Fruit fly (Drosophila melanogaster) whole organism, embryonic: ENCODE measurements around the gene Evi5.

Experiments used
- BEAF-32 ChIP-seq: fragments of 200-800 bp; sonication (Bioruptor generic); optimal IDR thresholded peaks from 3 replicates; lab custom pipeline; 2017; ENCODE audit warnings: missing biosample characterization, missing genetic modification characterization, mild to moderate bottlenecking, moderate library complexity, missing genetic modification reagents
- Blimp-1 ChIP-seq: fragments of 200-800 bp; sonication (Bioruptor generic); optimal IDR thresholded peaks from 3 replicates; lab custom pipeline; 2018; ENCODE audit warnings: missing biosample characterization, missing genetic modification characterization, mild to moderate bottlenecking, moderate library complexity, missing genetic modification reagents
- CG10979 ChIP-seq: fragments of 200-800 bp; sonication (Bioruptor generic); optimal IDR thresholded peaks from 2 replicates; lab custom pipeline; 2018; ENCODE audit warnings: missing biosample characterization, mild to moderate bottlenecking, missing genetic modification characterization, moderate library complexity
- CG11723 ChIP-seq: fragments of 200-800 bp; sonication (Bioruptor generic); optimal IDR thresholded peaks from 2 replicates; lab custom pipeline; 2017; ENCODE audit warnings: missing biosample characterization, mild to moderate bottlenecking, missing genetic modification characterization
- CG13894 ChIP-seq: fragments of 200-800 bp; sonication (Bioruptor generic); optimal IDR thresholded peaks from 3 replicates; lab custom pipeline; 2018; ENCODE audit warnings: missing biosample characterization, mild to moderate bottlenecking, missing genetic modification characterization, moderate library complexity
- CG14965 ChIP-seq: fragments of 200-800 bp; sonication (Bioruptor generic); optimal IDR thresholded peaks from 2 replicates; lab custom pipeline; 2016; ENCODE audit warnings: missing biosample characterization, missing genetic modification characterization, borderline replicate concordance
- CG15073 ChIP-seq: fragments of 200-800 bp; sonication (Bioruptor generic); optimal IDR thresholded peaks from 2 replicates; lab custom pipeline; 2016; ENCODE audit warnings: missing biosample characterization, missing genetic modification characterization
- CG17359 ChIP-seq: fragments of 200-800 bp; sonication (Bioruptor generic); optimal IDR thresholded peaks from 3 replicates; lab custom pipeline; 2018; ENCODE audit warnings: missing biosample characterization, mild to moderate bottlenecking, missing genetic modification characterization, moderate library complexity
- CG2678 ChIP-seq: fragments of 200-800 bp; sonication (Bioruptor generic); optimal IDR thresholded peaks from 3 replicates; lab custom pipeline; 2019; ENCODE audit warnings: missing biosample characterization, mild to moderate bottlenecking, missing genetic modification characterization, moderate library complexity
- CG2712 ChIP-seq: fragments of 200-800 bp; optimal IDR thresholded peaks from 3 replicates; lab custom pipeline; 2019; ENCODE audit warnings: missing biosample characterization, mild to moderate bottlenecking, missing genetic modification characterization, moderate library complexity
- CG4282 ChIP-seq: fragments of 200-800 bp; sonication (Bioruptor generic); optimal IDR thresholded peaks from 2 replicates; lab custom pipeline; 2016; ENCODE audit warnings: missing biosample characterization, missing genetic modification characterization
- CG4707 ChIP-seq: fragments of 200-800 bp; sonication (Bioruptor generic); optimal IDR thresholded peaks from 2 replicates; lab custom pipeline; 2018; ENCODE audit warnings: missing biosample characterization, mild to moderate bottlenecking, missing genetic modification characterization, moderate library complexity
- CG6272 ChIP-seq: fragments of 200-800 bp; sonication (Bioruptor generic); IDR thresholded peaks from 2 replicates; pipeline ENCODE4 v1.3.6; 2022; ENCODE audit warnings: missing biosample characterization, missing genetic modification characterization
- CG9797 ChIP-seq: fragments of 200-800 bp; sonication (Bioruptor generic); optimal IDR thresholded peaks from 3 replicates; lab custom pipeline; 2018; ENCODE audit warnings: missing biosample characterization, mild to moderate bottlenecking, missing genetic modification characterization
- Dip3 ChIP-seq: fragments of 200-800 bp; sonication (Bioruptor generic); optimal IDR thresholded peaks from 3 replicates; lab custom pipeline; 2016; ENCODE audit warnings: missing biosample characterization, missing genetic modification characterization
- Doc3 ChIP-seq: fragments of 200-800 bp; sonication (Bioruptor generic); IDR thresholded peaks from 3 replicates; pipeline ENCODE4 v1.3.6; 2022; ENCODE audit warnings: missing biosample characterization, missing genetic modification characterization; ENCODE audit not compliant: partially characterized antibody
- Dref ChIP-seq: fragments of 200-800 bp; sonication (Bioruptor generic); IDR thresholded peaks from 2 replicates; pipeline ENCODE4 v1.3.6; 2022; ENCODE audit warnings: missing biosample characterization, missing genetic modification characterization
- E2f2 ChIP-seq: fragments of 200-800 bp; sonication (Bioruptor generic); IDR thresholded peaks from 2 replicates; pipeline ENCODE4 v1.3.6; 2022; ENCODE audit warnings: missing biosample characterization, missing genetic modification characterization
- HLH4C ChIP-seq: fragments of 200-800 bp; sonication (Bioruptor generic); IDR thresholded peaks from 3 replicates; pipeline ENCODE4 v1.3.6; 2022; ENCODE audit warnings: missing biosample characterization, missing genetic modification characterization; ENCODE audit not compliant: partially characterized antibody
- Lhr ChIP-seq: fragments of 200-800 bp; sonication (Bioruptor generic); optimal IDR thresholded peaks from 3 replicates; lab custom pipeline; 2017; ENCODE audit warnings: mild to moderate bottlenecking, missing biosample characterization, missing genetic modification reagents, missing genetic modification characterization
- MESR4 ChIP-seq: fragments of 200-800 bp; sonication (Bioruptor generic); optimal IDR thresholded peaks from 2 replicates; lab custom pipeline; 2018; ENCODE audit warnings: missing biosample characterization, mild to moderate bottlenecking, missing genetic modification characterization, moderate library complexity
- Oaz ChIP-seq: fragments of 200-800 bp; sonication (Bioruptor generic); IDR thresholded peaks from 2 replicates; pipeline ENCODE4 v1.3.6; 2022; ENCODE audit warnings: missing biosample characterization, missing genetic modification characterization
- ap ChIP-seq: fragments of 200-800 bp; sonication (Bioruptor generic); IDR thresholded peaks from 2 replicates; pipeline ENCODE4 v1.3.6; 2022; ENCODE audit warnings: missing biosample characterization, missing genetic modification characterization
- bsh ChIP-seq, 2 experiments: fragments of 200-800 bp; sonication (Bioruptor generic); optimal IDR thresholded peaks; 2 replicates each; lab custom pipeline; 2017 to 2018; ENCODE audit warnings: mild to moderate bottlenecking in 2 of 2, missing biosample characterization in 2 of 2, missing genetic modification characterization in 2 of 2, moderate library complexity in 1 of 2
- chinmo ChIP-seq: fragments of 200-800 bp; sonication (Bioruptor generic); IDR thresholded peaks from 4 replicates; pipeline ENCODE4 v1.3.6; 2022; ENCODE audit warnings: missing biosample characterization, missing genetic modification characterization; ENCODE audit not compliant: partially characterized antibody
- gro ChIP-seq: fragments of 200-800 bp; sonication (Bioruptor generic); optimal IDR thresholded peaks from 2 replicates; lab custom pipeline; 2016; ENCODE audit warnings: missing biosample characterization, missing genetic modification characterization
- jing ChIP-seq: fragments of 200-800 bp; sonication (Bioruptor generic); optimal IDR thresholded peaks from 2 replicates; lab custom pipeline; 2018; ENCODE audit warnings: missing biosample characterization, mild to moderate bottlenecking, missing genetic modification characterization
- ken ChIP-seq: fragments of 200-800 bp; sonication (Bioruptor generic); IDR thresholded peaks from 3 replicates; pipeline ENCODE4 v1.3.6; 2022; ENCODE audit warnings: missing biosample characterization, missing genetic modification characterization
- luna ChIP-seq: fragments of 200-800 bp; sonication (Bioruptor generic); optimal IDR thresholded peaks from 2 replicates; lab custom pipeline; 2016; ENCODE audit warnings: missing biosample characterization, missing genetic modification characterization
- maf-S ChIP-seq: fragments of 200-800 bp; sonication (Bioruptor generic); optimal IDR thresholded peaks from 2 replicates; lab custom pipeline; 2016; ENCODE audit warnings: missing biosample characterization, missing genetic modification characterization
- mam ChIP-seq: fragments of 200-800 bp; sonication (Bioruptor generic); optimal IDR thresholded peaks from 3 replicates; lab custom pipeline; 2016; ENCODE audit warnings: missing biosample characterization, missing genetic modification characterization
- nerfin-2 ChIP-seq: fragments of 200-800 bp; sonication (Bioruptor generic); IDR thresholded peaks from 2 replicates; pipeline ENCODE4 v1.3.6; 2022; ENCODE audit warnings: missing biosample characterization, missing genetic modification characterization; ENCODE audit not compliant: partially characterized antibody
- nom ChIP-seq: fragments of 200-800 bp; sonication (Bioruptor generic); optimal IDR thresholded peaks from 2 replicates; lab custom pipeline; 2017; ENCODE audit warnings: missing biosample characterization, missing genetic modification characterization, mild to moderate bottlenecking, moderate library complexity, missing genetic modification reagents
- phol ChIP-seq: fragments of 200-800 bp; sonication (Bioruptor generic); optimal IDR thresholded peaks from 3 replicates; lab custom pipeline; 2018; ENCODE audit warnings: missing biosample characterization, mild to moderate bottlenecking, missing genetic modification characterization, moderate library complexity
- pita ChIP-seq: fragments of 200-800 bp; sonication (Bioruptor generic); optimal IDR thresholded peaks from 2 replicates; lab custom pipeline; 2017; ENCODE audit warnings: missing biosample characterization, mild to moderate bottlenecking, missing genetic modification characterization
- sc ChIP-seq, 3 experiments: fragments of >200 bp in 2 of 3; fragments of 200-800 bp in 1 of 3; sonication (Bioruptor generic) in 1 of 3; optimal IDR thresholded peaks; 2 replicates in 2 of 3; 3 replicates in 1 of 3; lab custom pipeline; 2017; ENCODE audit warnings: mild to moderate bottlenecking in 1 of 3, missing biosample characterization in 1 of 3, missing genetic modification characterization in 1 of 3, missing genetic modification reagents in 1 of 3
- stwl ChIP-seq: fragments of 200-800 bp; sonication (Bioruptor generic); optimal IDR thresholded peaks from 3 replicates; lab custom pipeline; 2018; ENCODE audit warnings: missing biosample characterization, mild to moderate bottlenecking, missing genetic modification characterization, moderate library complexity
- trem ChIP-seq: fragments of 200-800 bp; optimal IDR thresholded peaks from 3 replicates; lab custom pipeline; 2019; ENCODE audit warnings: missing biosample characterization, mild to moderate bottlenecking, missing genetic modification characterization, moderate library complexity
- unc-4 ChIP-seq: fragments of 200-800 bp; sonication (Bioruptor generic); IDR thresholded peaks from 2 replicates; pipeline ENCODE4 v1.3.6; 2022; ENCODE audit warnings: missing biosample characterization, missing genetic modification characterization; ENCODE audit not compliant: partially characterized antibody
- usp ChIP-seq: fragments of >200 bp; optimal IDR thresholded peaks from 2 replicates; lab custom pipeline; 2017; ENCODE audit warnings: missing biosample characterization, missing genetic modification characterization
- vnd ChIP-seq: fragments of 200-800 bp; sonication (Bioruptor generic); IDR thresholded peaks from 3 replicates; pipeline ENCODE4 v1.3.6; 2022; ENCODE audit warnings: missing biosample characterization, missing genetic modification characterization; ENCODE audit not compliant: partially characterized antibody
- wdn ChIP-seq: fragments of 200-800 bp; sonication (Bioruptor generic); IDR thresholded peaks from 2 replicates; pipeline ENCODE4 v1.3.6; 2022; ENCODE audit warnings: missing biosample characterization, missing genetic modification characterization
- zf30C ChIP-seq: fragments of 200-800 bp; sonication (Bioruptor generic); optimal IDR thresholded peaks from 3 replicates; lab custom pipeline; 2018; ENCODE audit warnings: missing biosample characterization, mild to moderate bottlenecking, missing genetic modification characterization

Evi5 gene

DNA sequence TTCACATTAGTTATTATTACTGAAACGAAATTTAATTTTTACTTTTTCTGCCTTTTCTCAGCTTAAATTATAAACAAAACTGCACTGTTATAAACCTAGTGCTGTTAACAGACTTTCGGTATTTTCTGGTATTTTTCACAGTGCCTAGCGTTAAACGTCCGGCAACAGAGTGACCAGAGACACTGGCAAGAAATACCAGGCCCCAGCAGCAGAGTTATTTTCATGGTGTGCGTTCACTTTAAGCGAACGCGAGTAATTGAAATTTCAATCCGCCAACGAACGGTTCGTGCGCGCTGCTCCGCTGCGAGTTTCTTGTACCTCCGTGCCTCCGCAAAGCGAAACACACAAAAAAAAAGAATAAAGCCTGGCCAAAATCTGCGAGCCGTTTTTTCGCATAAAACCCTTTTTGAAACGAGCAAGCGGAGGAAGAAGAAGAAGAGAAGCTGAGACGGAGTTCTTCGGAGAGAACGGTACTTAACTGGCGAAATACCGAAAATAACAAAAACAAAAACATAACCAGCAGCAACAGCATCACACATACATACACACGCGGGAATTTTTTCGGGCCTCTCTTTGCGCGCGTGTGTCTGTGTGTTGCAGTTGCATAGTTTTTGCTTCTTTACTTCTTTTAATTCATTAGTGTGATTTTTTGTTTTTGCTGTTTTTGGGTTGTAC lies 38.9 kb upstream of the Evi5 start, which contains the start of gene Drak (continued):
- TF ChIP-seq Doc3 (GFP tag; lab: Robert Waterston, UW), result no peak

DNA sequence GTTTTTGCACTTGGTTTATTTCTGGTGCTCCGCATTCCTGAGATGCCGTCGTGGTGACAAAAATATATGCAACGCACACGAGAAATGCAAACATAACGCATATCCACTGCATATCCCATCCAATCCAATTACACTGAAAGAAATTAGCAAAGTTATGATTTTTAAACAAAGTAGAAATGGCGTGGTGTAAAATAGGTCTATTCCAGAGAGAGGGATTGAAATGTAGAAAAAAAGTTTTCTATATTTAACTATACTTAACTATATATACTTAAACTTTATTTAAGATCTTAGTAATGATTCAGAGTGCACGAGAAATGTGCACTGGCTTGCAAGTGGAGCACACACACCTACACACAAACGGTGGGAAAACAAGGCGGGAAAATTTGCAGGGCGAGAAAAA lies 38.0 kb upstream of the Evi5 start:
- TF ChIP-seq CG15073 (GFP tag; lab: Kevin White, UChicago) (no peak), wdn (GFP tag; lab: Robert Waterston, UW) (no peak), Blimp-1 (GFP tag; lab: Kevin White, UChicago) (peak; percentile 15), bsh (GFP tag; optimal IDR thresholded peaks at IDR 0.05; lab: Kevin White, UChicago) (peak in 1 of 2 experiments; percentile 20), gro (GFP tag; lab: Kevin White, UChicago) (no peak), zf30C (GFP tag; lab: Kevin White, UChicago) (peak; percentile 1), CG17359 (peak; percentile 3), phol (tag; lab: Kevin White, UChicago) (peak; percentile 5), CG10979 (tag; lab: Kevin White, UChicago) (peak; percentile 8), CG2712 (tag; lab: Kevin White, UChicago) (peak; percentile 24)

DNA sequence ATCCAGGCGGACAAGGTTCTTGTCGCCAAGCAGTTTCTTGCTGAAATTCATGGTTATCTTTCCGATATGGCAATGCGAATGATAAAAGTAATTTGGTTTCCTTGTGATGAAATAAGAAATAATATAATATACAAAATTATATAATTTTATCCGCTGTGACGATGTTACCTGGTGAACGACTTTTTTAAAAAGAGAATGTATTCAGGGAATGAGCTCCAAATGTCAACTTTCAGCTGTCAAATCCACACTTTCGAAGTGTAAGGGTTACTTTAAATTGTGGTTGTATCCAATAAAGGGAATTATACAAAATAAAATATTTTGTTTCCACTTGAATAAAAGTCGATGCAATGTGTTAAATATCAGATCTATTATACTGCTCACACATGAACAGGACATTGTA lies 37.3 kb upstream of the Evi5 start, which contains the start of gene CG33235:
Gene CG33235 (minus strand): TSS at position 101 of the 400 bp plus-strand sequence.
- no peak for TF ChIP-seq nerfin-2
- no peak for TF ChIP-seq ken
- no peak for TF ChIP-seq CG4282 (GFP tag; lab: Kevin White, UChicago)
- no peak for TF ChIP-seq CG14965 (GFP tag; lab: Kevin White, UChicago)
- TF ChIP-seq luna (GFP tag; lab: Kevin White, UChicago), result no peak
- no peak for TF ChIP-seq mam (GFP tag; lab: Kevin White, UChicago)
- TF ChIP-seq chinmo (GFP tag; lab: Robert Waterston, UW), result no peak
- no peak for TF ChIP-seq CG2678 (tag; lab: Kevin White, UChicago)
- TF ChIP-seq sc (optimal IDR thresholded peaks at IDR 0.05; lab: Kevin White, UChicago), result no peak
- no peak for TF ChIP-seq sc (GFP tag; optimal IDR thresholded peaks at IDR 0.05; lab: Kevin White, UChicago)
- TF ChIP-seq ap (GFP tag; lab: Robert Waterston, UW), result no peak
- TF ChIP-seq nom, result no peak
- no peak for TF ChIP-seq CG11723
- TF ChIP-seq CG6272 (GFP tag; lab: Robert Waterston, UW), result no peak
- TF ChIP-seq usp (GFP tag; lab: Kevin White, UChicago), result no peak

DNA sequence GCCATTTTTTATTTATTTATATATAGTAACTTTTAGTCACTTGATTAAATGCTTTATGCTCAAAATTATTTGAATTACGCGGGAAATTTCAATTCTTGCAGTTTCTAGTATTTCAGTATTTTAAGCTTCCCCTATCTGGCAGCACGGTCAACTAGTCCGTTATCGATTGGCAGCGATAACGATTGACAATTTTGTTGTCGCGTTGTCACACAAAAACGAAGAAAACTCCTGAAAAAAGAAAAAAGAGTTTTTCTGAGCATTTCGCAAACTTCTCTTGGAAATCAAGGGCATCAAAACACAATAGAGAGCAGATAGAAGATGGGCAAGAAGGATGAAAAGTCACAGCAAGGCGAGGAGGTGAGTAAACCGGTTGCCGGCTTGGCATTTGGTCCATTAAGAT lies 30.9 kb upstream of the Evi5 start, which contains the start of gene Spase25:
Gene Spase25 (plus strand): TSS at position 176 of the 400 bp plus-strand sequence.
- no peak for TF ChIP-seq pita (GFP tag; lab: Kevin White, UChicago)
- TF ChIP-seq stwl (tag; lab: Kevin White, UChicago), result peak; percentile 35
- peak; percentile 44 for TF ChIP-seq trem (tag; lab: Kevin White, UChicago)
- TF ChIP-seq BEAF-32, result peak; percentile 23
- TF ChIP-seq CG2712 (tag; lab: Kevin White, UChicago), result peak; percentile 8
- TF ChIP-seq Dip3, result no peak
- peak; percentile 11 for TF ChIP-seq Lhr (GFP tag; lab: Kevin White, UChicago)
- peak; percentile 76 for TF ChIP-seq Dref
- TF ChIP-seq CG4707 (GFP tag; lab: Kevin White, UChicago), result no peak
- TF ChIP-seq MESR4 (GFP tag; lab: Kevin White, UChicago), result peak; percentile 57
- peak; percentile 33; the same call in 1 of the 3 replicates for TF ChIP-seq vnd
- TF ChIP-seq maf-S, result no peak
- TF ChIP-seq CG13894 (tag; lab: Kevin White, UChicago), result no peak
- TF ChIP-seq E2f2 (GFP tag; lab: Robert Waterston, UW), result peak; percentile 86
- TF ChIP-seq jing (GFP tag; lab: Kevin White, UChicago), result no peak
- TF ChIP-seq unc-4 (GFP tag; lab: Robert Waterston, UW), result 0 out of 2 replicates have a peak, but pooled peaks have one; percentile 21
- peak; percentile 29 for TF ChIP-seq Blimp-1 (GFP tag; lab: Kevin White, UChicago)
- TF ChIP-seq CG9797 (GFP tag; lab: Kevin White, UChicago), result peak; percentile 57
- peak; percentile 30; the same call in 1 of the 3 replicates for TF ChIP-seq HLH4C
- TF ChIP-seq Doc3 (GFP tag; lab: Robert Waterston, UW), result no peak
- no peak for TF ChIP-seq Oaz (GFP tag; lab: Robert Waterston, UW)
